Worm (Caenorhabditis elegans): Measurements from ENCODE around the gene csc-1.
A peak's percentile ranks its signal among the peaks of the same experiment; 100 is the strongest.

csc-1 gene

ce11 chrII:13593659-13594221 lies 3.0 kb upstream of the csc-1 start, which contains the start of gene clec-146:
clec-146 (minus strand) TSS chrII:13593774.
- peak; percentile 62; the same call in 1 of the 2 replicates for TF ChIP-seq hmg-1.2 (GFP tag; IDR thresholded peaks at IDR 0.05)
- no peak for TF ChIP-seq die-1 (tag; optimal IDR thresholded peaks at IDR 0.05)

- TF ChIP-seq lsl-1 (GFP tag; optimal IDR thresholded peaks at IDR 0.05) (no peak), C06A6.2 (GFP tag; conservative IDR thresholded peaks at IDR 0.05) (no peak), tbx-9 (tag; optimal IDR thresholded peaks at IDR 0.05; ENCODE audit: borderline replicate concordance) (no peak), tlf-1 (GFP tag; optimal IDR thresholded peaks at IDR 0.05) (no peak), mel-28 (tag; optimal IDR thresholded peaks at IDR 0.05; ENCODE audit: borderline replicate concordance) (no peak), bed-2 (GFP tag; IDR thresholded peaks at IDR 0.05) (no peak), aptf-2 (GFP tag; conservative IDR thresholded peaks at IDR 0.05) (no peak), lin-40 (tag; optimal IDR thresholded peaks at IDR 0.05) (no peak), F52B5.7 (tag; optimal IDR thresholded peaks at IDR 0.05) (no peak), ztf-28 (GFP tag; IDR thresholded peaks at IDR 0.05) (no peak), B0261.1 (tag; optimal IDR thresholded peaks at IDR 0.05) (no peak), athp-1 (tag; optimal IDR thresholded peaks at IDR 0.05) (no peak), let-607 (tag; optimal IDR thresholded peaks at IDR 0.05) (no peak), chd-7 (tag; optimal IDR thresholded peaks at IDR 0.05) (no peak), sdz-38 (tag; optimal IDR thresholded peaks at IDR 0.05) (no peak), atf-7 (tag; optimal IDR thresholded peaks at IDR 0.05) (no peak)
Observed at ce11 chrII:13595279-13595678, 1.5 kb upstream of the csc-1 start.

ce11 chrII:13600904-13601303 lies 4.1 kb downstream of the csc-1 start, which contains the start of gene csp-1:
csp-1 (plus strand) TSS chrII:13601204.
- TF ChIP-seq hlh-26 (GFP tag; conservative IDR thresholded peaks at IDR 0.05), result no peak
- no peak for TF ChIP-seq mes-4 (tag; optimal IDR thresholded peaks at IDR 0.05)
- no peak for TF ChIP-seq F55B11.4 (tag; optimal IDR thresholded peaks at IDR 0.05; ENCODE audit: borderline replicate concordance, insufficient read depth)
- TF ChIP-seq egl-18 (GFP tag; IDR thresholded peaks at IDR 0.05), result no peak
- TF ChIP-seq dpl-1 (GFP tag; optimal IDR thresholded peaks at IDR 0.05), result no peak
- no peak for TF ChIP-seq attf-3 (GFP tag; conservative IDR thresholded peaks at IDR 0.05)
- no peak for TF ChIP-seq madf-6 (GFP tag; IDR thresholded peaks at IDR 0.05)
- no peak for TF ChIP-seq egrh-3 (GFP tag; IDR thresholded peaks at IDR 0.05)
- TF ChIP-seq B0019.2 (GFP tag; conservative IDR thresholded peaks at IDR 0.05), result no peak
- no peak for TF ChIP-seq rcor-1 (GFP tag; IDR thresholded peaks at IDR 0.05)
- TF ChIP-seq mcd-1 (GFP tag; IDR thresholded peaks at IDR 0.05), result no peak
- no peak for TF ChIP-seq lin-35 (GFP tag; optimal IDR thresholded peaks at IDR 0.05)
- no peak for TF ChIP-seq unc-62 (GFP tag; optimal IDR thresholded peaks at IDR 0.05)
- no peak for TF ChIP-seq aptf-2 (GFP tag; conservative IDR thresholded peaks at IDR 0.05)
- no peak for TF ChIP-seq lag-1 (GFP tag; IDR thresholded peaks at IDR 0.05)
- TF ChIP-seq ceh-91 (GFP tag; IDR thresholded peaks at IDR 0.05), result no peak
- no peak for TF ChIP-seq ceh-58 (GFP tag; IDR thresholded peaks at IDR 0.05)
- TF ChIP-seq B0035.1 (tag; optimal IDR thresholded peaks at IDR 0.05), result no peak
- no peak for TF ChIP-seq attf-5 (GFP tag; optimal IDR thresholded peaks at IDR 0.05)
- TF ChIP-seq F39B2.1 (GFP tag; IDR thresholded peaks at IDR 0.05), result no peak
